Fruit fly (Drosophila melanogaster): ENCODE data around the gene daw.

The daw gene

DNA sequence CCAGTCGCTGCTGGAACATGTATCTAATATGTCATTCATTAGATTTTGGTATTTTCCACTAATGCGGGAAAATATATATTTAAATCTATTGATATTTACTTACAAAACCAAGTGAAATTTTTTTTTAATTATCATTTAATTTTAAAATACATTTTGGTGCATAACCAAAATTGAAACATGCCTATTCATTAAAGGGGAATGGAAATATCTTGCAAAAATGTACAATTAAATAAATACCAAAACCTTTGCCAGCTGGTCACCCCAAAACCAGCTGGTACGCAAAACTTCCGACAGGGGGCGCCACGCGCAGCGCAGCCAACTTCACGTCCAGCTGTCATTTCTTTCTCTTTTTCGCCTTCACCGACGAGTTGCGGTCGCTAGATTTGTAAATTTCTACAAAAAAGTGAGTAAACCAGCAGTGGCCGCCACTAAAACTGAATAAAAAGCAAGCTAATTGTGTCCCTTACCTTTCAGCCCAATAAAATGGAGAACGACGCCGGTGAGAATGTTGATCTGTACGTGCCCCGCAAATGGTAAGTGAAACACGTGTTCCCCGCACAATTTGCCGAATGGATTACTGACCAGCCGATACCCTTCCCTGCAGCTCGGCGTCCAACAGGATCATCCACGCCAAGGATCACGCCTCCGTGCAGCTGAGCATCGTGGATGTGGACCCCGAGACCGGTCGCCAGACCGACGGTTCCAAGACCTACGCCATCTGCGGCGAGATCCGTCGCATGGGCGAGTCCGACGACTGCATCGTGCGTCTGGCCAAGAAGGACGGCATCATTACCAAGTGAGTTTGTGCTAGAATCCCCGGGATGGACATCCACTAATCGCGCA lies 50.9 kb downstream of the daw start, which contains the start of the genes CG3104 and RpS21 (continued):
- TF ChIP-seq bbx (GFP tag; IDR thresholded peaks at IDR 0.05; ENCODE audit: partially characterized antibody) = 0 out of 2 replicates have a peak, but pooled peaks have one; percentile 22
- peak; percentile 78 for TF ChIP-seq twi (tag; optimal IDR thresholded peaks at IDR 0.05)
- TF ChIP-seq D19B (GFP tag; optimal IDR thresholded peaks at IDR 0.05) = peak; percentile 56
- TF ChIP-seq jumu (GFP tag; optimal IDR thresholded peaks at IDR 0.05) = peak; percentile 73
- no peak for TF ChIP-seq kay (GFP tag; optimal IDR thresholded peaks at IDR 0.05)
- peak; percentile 88 for TF ChIP-seq CG10366 (GFP tag; IDR thresholded peaks at IDR 0.05)
- no peak for TF ChIP-seq CG2129 (GFP tag; IDR thresholded peaks at IDR 0.05; ENCODE audit: partially characterized antibody)
- TF ChIP-seq CHES-1-like (GFP tag; optimal IDR thresholded peaks at IDR 0.05) = peak; percentile 80
- TF ChIP-seq Tbp (GFP tag; optimal IDR thresholded peaks at IDR 0.05) = peak; percentile 31
- peak; percentile 29; the same call in 1 of the 2 replicates for TF ChIP-seq esg (GFP tag; conservative IDR thresholded peaks at IDR 0.05)
- peak; percentile 83; the same call in 2 of the 3 replicates for TF ChIP-seq gce (GFP tag; IDR thresholded peaks at IDR 0.05)
- peak; percentile 96 for TF ChIP-seq sens (GFP tag)
- TF ChIP-seq CG10654 (GFP tag; optimal IDR thresholded peaks at IDR 0.05) = peak; percentile 88
- peak; percentile 73 for TF ChIP-seq CG10147 (GFP tag; optimal IDR thresholded peaks at IDR 0.05)
- TF ChIP-seq Blimp-1 (GFP tag; optimal IDR thresholded peaks at IDR 0.05) = peak; percentile 48
- TF ChIP-seq CG18599 (GFP tag; optimal IDR thresholded peaks at IDR 0.05) = peak; percentile 88
- TF ChIP-seq CG12391 (tag; optimal IDR thresholded peaks at IDR 0.05) = peak; percentile 79
- TF ChIP-seq crp (GFP tag; optimal IDR thresholded peaks at IDR 0.05) = peak; percentile 2 to 80
- peak; percentile 83 for TF ChIP-seq scrt (GFP tag; optimal IDR thresholded peaks at IDR 0.05)
- peak; percentile 91 for TF ChIP-seq chm (GFP tag; IDR thresholded peaks at IDR 0.05)
- peak; percentile 76 for TF ChIP-seq CG17359 (tag; optimal IDR thresholded peaks at IDR 0.05)
- TF ChIP-seq Xbp1 (GFP tag; optimal IDR thresholded peaks at IDR 0.05) = peak; percentile 92
- peak; percentile 82 for TF ChIP-seq CG17829 (tag; optimal IDR thresholded peaks at IDR 0.05)
- peak; percentile 65 for TF ChIP-seq trh (GFP tag; optimal IDR thresholded peaks at IDR 0.05)
- TF ChIP-seq sr (GFP tag; IDR thresholded peaks at IDR 0.05) = peak; percentile 91
- peak; percentile 75 for TF ChIP-seq CG1603 (tag; optimal IDR thresholded peaks at IDR 0.05)
- peak; percentile 71 for TF ChIP-seq ems (GFP tag; optimal IDR thresholded peaks at IDR 0.05)
- no peak for TF ChIP-seq HLH4C (GFP tag; IDR thresholded peaks at IDR 0.05; ENCODE audit: partially characterized antibody)
- peak; percentile 95 for TF ChIP-seq Dbx (GFP tag; IDR thresholded peaks at IDR 0.05)
- TF ChIP-seq cas (GFP tag; IDR thresholded peaks at IDR 0.05) = peak; percentile 61
- TF ChIP-seq row (GFP tag; IDR thresholded peaks at IDR 0.05) = peak; percentile 91
- peak; percentile 82 for TF ChIP-seq HmgZ (tag; optimal IDR thresholded peaks at IDR 0.05)
- peak; percentile 54 for TF ChIP-seq Ravus (GFP tag; IDR thresholded peaks at IDR 0.05)
- TF ChIP-seq CoRest (tag; optimal IDR thresholded peaks at IDR 0.05) = peak; percentile 84
- TF ChIP-seq slbo (GFP tag; IDR thresholded peaks at IDR 0.05) = peak; percentile 97
- TF ChIP-seq unc-4 (GFP tag; IDR thresholded peaks at IDR 0.05; ENCODE audit: partially characterized antibody) = no peak
- peak; percentile 60; the same call in 1 of the 2 replicates for TF ChIP-seq Adf1 (GFP tag; IDR thresholded peaks at IDR 0.05)
- TF ChIP-seq CG17361 (GFP tag; IDR thresholded peaks at IDR 0.05) = peak; percentile 85
- TF ChIP-seq CG10209 (GFP tag; optimal IDR thresholded peaks at IDR 0.05) = peak; percentile 87
- TF ChIP-seq dysf (GFP tag; IDR thresholded peaks at IDR 0.05) = peak; percentile 84
- TF ChIP-seq kni (GFP tag; optimal IDR thresholded peaks at IDR 0.05) = peak; percentile 87
- TF ChIP-seq dan (GFP tag; IDR thresholded peaks at IDR 0.05) = no peak
- peak; percentile 72 for TF ChIP-seq CG3995 (GFP tag; optimal IDR thresholded peaks at IDR 0.05)
- peak; percentile 87 for TF ChIP-seq CG6175 (GFP tag; IDR thresholded peaks at IDR 0.05)
- TF ChIP-seq CG1233 (GFP tag; optimal IDR thresholded peaks at IDR 0.05) = peak; percentile 93
- peak; percentile 72; the same call in 1 of the 2 replicates for TF ChIP-seq bowl (GFP tag; IDR thresholded peaks at IDR 0.05)
- TF ChIP-seq CG31441 (GFP tag; IDR thresholded peaks at IDR 0.05) = peak; percentile 75
- TF ChIP-seq stc (GFP tag; IDR thresholded peaks at IDR 0.05) = peak; percentile 51
- TF ChIP-seq ab (GFP tag; optimal IDR thresholded peaks at IDR 0.05) = peak; percentile 71

Measured in whole organism, embryonic.